Fruit fly (Drosophila melanogaster): ENCODE results near the gene CG43448.

Gene CG43448

dm6 chr3R:30283940-30284339 is 46.4 kb upstream of the CG43448 start (continued):
- TF ChIP-seq eg (GFP tag; IDR thresholded peaks at IDR 0.05) (peak; percentile 86), vri (GFP tag; optimal IDR thresholded peaks at IDR 0.05) (peak; percentile 24), dsx (GFP tag; optimal IDR thresholded peaks at IDR 0.05; ENCODE audit: poor library complexity, severe bottlenecking) (peak; percentile 32), acj6 (GFP tag; optimal IDR thresholded peaks at IDR 0.05) (peak; percentile 76), Sox14 (GFP tag; optimal IDR thresholded peaks at IDR 0.05) (peak; percentile 47), topi (GFP tag; optimal IDR thresholded peaks at IDR 0.05) (no peak), Ets96B (tag; optimal IDR thresholded peaks at IDR 0.05) (peak; percentile 79), CG32006 (GFP tag; optimal IDR thresholded peaks at IDR 0.05) (peak; percentile 79), CG16779 (tag; optimal IDR thresholded peaks at IDR 0.05) (peak; percentile 52), Lpt (GFP tag; optimal IDR thresholded peaks at IDR 0.05) (no peak), CG6792 (GFP tag; optimal IDR thresholded peaks at IDR 0.05) (peak; percentile 63), salr (GFP tag; optimal IDR thresholded peaks at IDR 0.05) (peak; percentile 56 to 57), CG10631 (GFP tag; optimal IDR thresholded peaks at IDR 0.05) (peak; percentile 69), CG4318 (GFP tag; optimal IDR thresholded peaks at IDR 0.05) (peak; percentile 72), CG8119 (GFP tag; IDR thresholded peaks at IDR 0.05) (peak; percentile 87), CG15336 (GFP tag; IDR thresholded peaks at IDR 0.05) (peak; percentile 91), CG10669 (GFP tag; optimal IDR thresholded peaks at IDR 0.05) (peak; percentile 18), CG31627 (GFP tag; optimal IDR thresholded peaks at IDR 0.05) (peak; percentile 27), lz (GFP tag; optimal IDR thresholded peaks at IDR 0.05) (peak; percentile 42), CG11762 (GFP tag; optimal IDR thresholded peaks at IDR 0.05; ENCODE audit: insufficient read depth) (peak; percentile 27), Ets21C (GFP tag; optimal IDR thresholded peaks at IDR 0.05) (peak; percentile 46), Smox (GFP tag; optimal IDR thresholded peaks at IDR 0.05) (peak; percentile 62), Sox15 (GFP tag; optimal IDR thresholded peaks at IDR 0.05) (peak; percentile 42), CG6163 (GFP tag; IDR thresholded peaks at IDR 0.05) (peak; percentile 90), fd85E (GFP tag; optimal IDR thresholded peaks at IDR 0.05) (no peak), esn (GFP tag; optimal IDR thresholded peaks at IDR 0.05) (peak; percentile 33), ss (GFP tag; optimal IDR thresholded peaks at IDR 0.05) (peak in 1 of 2 experiments; percentile 37), pdm3 (GFP tag; optimal IDR thresholded peaks at IDR 0.05) (peak; percentile 73), dac (GFP tag; optimal IDR thresholded peaks at IDR 0.05) (peak; percentile 64)

- TF ChIP-seq svp (GFP tag): peak; percentile 67
- no peak for TF ChIP-seq cyc (GFP tag; optimal IDR thresholded peaks at IDR 0.05)
- peak; percentile 38 for TF ChIP-seq Eip78C (GFP tag)
- no peak for TF ChIP-seq Lpt (GFP tag; optimal IDR thresholded peaks at IDR 0.05)
- no peak for TF ChIP-seq CG11762 (GFP tag; optimal IDR thresholded peaks at IDR 0.05; ENCODE audit: insufficient read depth)
Observed at dm6 chr3R:30283037-30283590, 45.6 kb upstream of the CG43448 start.

dm6 chr3R:30282478-30282877 is 44.9 kb upstream of the CG43448 start:
- TF ChIP-seq CG31627 (GFP tag; optimal IDR thresholded peaks at IDR 0.05) (no peak), dsx (GFP tag; optimal IDR thresholded peaks at IDR 0.05; ENCODE audit: poor library complexity, severe bottlenecking) (peak; percentile 9), Eip78C (GFP tag) (peak; percentile 47), svp (GFP tag) (peak; percentile 12), acj6 (GFP tag; optimal IDR thresholded peaks at IDR 0.05) (no peak), spab (GFP tag; optimal IDR thresholded peaks at IDR 0.05) (no peak), CG7368 (GFP tag; optimal IDR thresholded peaks at IDR 0.05) (no peak), achi (GFP tag; optimal IDR thresholded peaks at IDR 0.05) (no peak), CG15336 (GFP tag; IDR thresholded peaks at IDR 0.05) (no peak), CG32006 (GFP tag; optimal IDR thresholded peaks at IDR 0.05) (no peak), fd85E (GFP tag; optimal IDR thresholded peaks at IDR 0.05) (no peak), pdm3 (GFP tag; optimal IDR thresholded peaks at IDR 0.05) (no peak), CG6276 (GFP tag; optimal IDR thresholded peaks at IDR 0.05) (no peak), dac (GFP tag; optimal IDR thresholded peaks at IDR 0.05) (no peak), CG11902 (GFP tag; optimal IDR thresholded peaks at IDR 0.05) (no peak), lz (GFP tag; optimal IDR thresholded peaks at IDR 0.05) (no peak), Blimp-1 (GFP tag; optimal IDR thresholded peaks at IDR 0.05) (no peak), CG6854 (GFP tag; optimal IDR thresholded peaks at IDR 0.05) (no peak), fkh (GFP tag; optimal IDR thresholded peaks at IDR 0.05) (no peak), CG4318 (GFP tag; optimal IDR thresholded peaks at IDR 0.05) (no peak)
